Fruit fly (Drosophila melanogaster) whole organism: Measurements from ENCODE around the gene Uch.

ENCODE experiments used
- CG8478 ChIP-seq: fragments of >200 bp; optimal IDR thresholded peaks from 2 replicates; lab custom pipeline; 2018; ENCODE audit warnings: inconsistent platforms
- EcR ChIP-seq, 2 experiments: fragments of >200 bp; optimal IDR thresholded peaks; 2 replicates each; lab custom pipeline; 2017; ENCODE audit warnings: missing biosample characterization in 2 of 2, missing genetic modification characterization in 2 of 2, missing genetic modification reagents in 2 of 2
- usp ChIP-seq: fragments of >200 bp; optimal IDR thresholded peaks from 2 replicates; lab custom pipeline; 2017; ENCODE audit warnings: missing biosample characterization, missing genetic modification characterization, mixed read lengths

dm6 chr2L:2180665-2181064, 33.3 kb downstream of the Uch start:
- TF ChIP-seq EcR (GFP tag; optimal IDR thresholded peaks at IDR 0.05; lab: Kevin White, UChicago) (no peak), CG8478 (lab: Kevin White, UChicago) (no peak), usp (GFP tag; lab: Kevin White, UChicago) (no peak)
